Fruit fly (Drosophila melanogaster) S2 (cell line): ENCODE results near the gene Cyp4c3.
A peak's percentile ranks its signal among the peaks of the same experiment; 100 is the strongest.

ENCODE experiments used
- CG8478 ChIP-seq: fragments of >200 bp; optimal IDR thresholded peaks from 2 replicates; lab custom pipeline; 2018
- CTCF ChIP-seq, 2 experiments: fragments of >200 bp; optimal IDR thresholded peaks; 2 replicates each; lab custom pipeline; 2018

- peak; percentile 58 to 82 for TF ChIP-seq CTCF (optimal IDR thresholded peaks at IDR 0.05; lab: Kevin White, UChicago)
- TF ChIP-seq CG8478, result peak; percentile 82
These were observed 18.6 kb downstream of the Cyp4c3 start, which contains the start of gene Ptx1 for dm6 chr3R:30912402-30912801.
